Fruit fly (Drosophila melanogaster): Measurements from ENCODE around the gene CG32054.

- no peak for TF ChIP-seq h (optimal IDR thresholded peaks at IDR 0.05)
- no peak for TF ChIP-seq psq (optimal IDR thresholded peaks at IDR 0.05)
- no peak for TF ChIP-seq Myc (optimal IDR thresholded peaks at IDR 0.05)
Measured at dm6 chr3L:10092278-10092903, 2.1 kb downstream of the CG32054 start, which contains the start of gene CG32053.

Data from Kc167 (cell line).